Fruit fly (Drosophila melanogaster): ENCODE results near the gene Graf.

Gene Graf

DNA sequence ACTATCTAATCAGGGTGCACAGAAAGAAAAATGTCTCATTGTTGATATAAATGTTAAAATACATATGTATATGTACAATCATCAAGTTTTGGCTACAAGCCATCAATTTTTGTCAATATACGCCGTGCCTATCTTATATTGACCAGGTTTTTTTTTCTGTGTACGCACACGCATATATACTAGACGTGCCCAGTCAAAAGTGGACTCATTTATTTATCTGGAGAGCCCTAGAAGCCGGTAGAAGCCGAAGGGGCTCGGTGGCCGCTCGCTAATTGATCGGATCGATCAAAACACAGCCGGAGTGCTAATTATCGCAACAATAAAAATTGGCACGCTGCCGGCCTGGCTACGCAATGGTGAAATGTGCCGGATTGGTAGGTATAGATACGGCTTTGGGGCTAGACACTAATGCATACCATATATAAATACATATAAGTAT lies 20.2 kb downstream of the Graf start (continued):
- TF ChIP-seq CG10366 (GFP tag; IDR thresholded peaks at IDR 0.05) (peak; percentile 80), CG5245 (GFP tag; optimal IDR thresholded peaks at IDR 0.05) (peak; percentile 18), pita (GFP tag; optimal IDR thresholded peaks at IDR 0.05) (no peak), sqz (GFP tag; optimal IDR thresholded peaks at IDR 0.05) (no peak), CG14050 (GFP tag; IDR thresholded peaks at IDR 0.05) (peak; percentile 35; the same call in 1 of the 3 replicates), Spps (tag; optimal IDR thresholded peaks at IDR 0.05) (no peak), sr (GFP tag; IDR thresholded peaks at IDR 0.05) (no peak), CG14667 (GFP tag; IDR thresholded peaks at IDR 0.05) (peak; percentile 60), CG4707 (GFP tag; optimal IDR thresholded peaks at IDR 0.05) (peak; percentile 14), Scr (GFP tag; IDR thresholded peaks at IDR 0.05; ENCODE audit: partially characterized antibody) (no peak), row (GFP tag; IDR thresholded peaks at IDR 0.05) (peak; percentile 90), Oli (tag; optimal IDR thresholded peaks at IDR 0.05) (peak; percentile 75), Kr (GFP tag; optimal IDR thresholded peaks at IDR 0.05) (no peak), CG8944 (GFP tag; optimal IDR thresholded peaks at IDR 0.05) (peak; percentile 75), CG1233 (GFP tag; optimal IDR thresholded peaks at IDR 0.05) (peak; percentile 46), CG18619 (GFP tag; optimal IDR thresholded peaks at IDR 0.05) (peak; percentile 76), bigmax (GFP tag; optimal IDR thresholded peaks at IDR 0.05) (peak; percentile 21), bsh (GFP tag; optimal IDR thresholded peaks at IDR 0.05) (peak; percentile 5 to 66), pan (optimal IDR thresholded peaks at IDR 0.05) (no peak), pan (GFP tag; optimal IDR thresholded peaks at IDR 0.05 in 1 of 2, IDR thresholded peaks at IDR 0.05 in 1 of 2) (peak in 1 of 2 experiments; percentile 84), grn (GFP tag; optimal IDR thresholded peaks at IDR 0.05) (peak; percentile 35), Hsf (GFP tag; optimal IDR thresholded peaks at IDR 0.05) (peak; percentile 67), CG30403 (GFP tag; optimal IDR thresholded peaks at IDR 0.05) (peak; percentile 67), CG17912 (GFP tag; optimal IDR thresholded peaks at IDR 0.05) (no peak), CG6689 (GFP tag; IDR thresholded peaks at IDR 0.05) (peak; percentile 60), crc (GFP tag; optimal IDR thresholded peaks at IDR 0.05) (peak; percentile 22), h (optimal IDR thresholded peaks at IDR 0.05) (no peak), mld (GFP tag; IDR thresholded peaks at IDR 0.05; ENCODE audit: partially characterized antibody) (no peak), vvl (GFP tag; IDR thresholded peaks at IDR 0.05) (peak; percentile 84), tgo (GFP tag; IDR thresholded peaks at IDR 0.05) (peak; percentile 72), CG33213 (GFP tag; optimal IDR thresholded peaks at IDR 0.05) (peak; percentile 28), CG18476 (GFP tag; optimal IDR thresholded peaks at IDR 0.05) (no peak), D19B (GFP tag; optimal IDR thresholded peaks at IDR 0.05) (peak; percentile 66), danr (GFP tag; IDR thresholded peaks at IDR 0.05) (no peak), tap (tag; optimal IDR thresholded peaks at IDR 0.05) (no peak), emc (GFP tag; optimal IDR thresholded peaks at IDR 0.05) (peak; percentile 17), CG11695 (GFP tag; IDR thresholded peaks at IDR 0.05) (peak; percentile 68; the same call in 2 of the 3 replicates), Dref (GFP tag; IDR thresholded peaks at IDR 0.05) (no peak), fd64A (GFP tag; optimal IDR thresholded peaks at IDR 0.05) (no peak), HLH54F (GFP tag; optimal IDR thresholded peaks at IDR 0.05) (peak; percentile 62), tna (GFP tag; IDR thresholded peaks at IDR 0.05; ENCODE audit: partially characterized antibody) (no peak), Gug (GFP tag; IDR thresholded peaks at IDR 0.05) (peak; percentile 64; the same call in 3 of the 4 replicates), CG10959 (GFP tag; IDR thresholded peaks at IDR 0.05) (peak; percentile 46; the same call in 1 of the 2 replicates), klu (GFP tag; IDR thresholded peaks at IDR 0.05) (peak; percentile 33; the same call in 1 of the 2 replicates), zen2 (GFP tag; IDR thresholded peaks at IDR 0.05; ENCODE audit: partially characterized antibody) (no peak), CG3838 (GFP tag; optimal IDR thresholded peaks at IDR 0.05) (peak; percentile 6), Pdp1 (GFP tag; optimal IDR thresholded peaks at IDR 0.05) (peak; percentile 58 to 63), yki (optimal IDR thresholded peaks at IDR 0.05) (no peak), CG1647 (GFP tag; optimal IDR thresholded peaks at IDR 0.05) (no peak), Ets65A (GFP tag) (peak; percentile 60), CG2120 (GFP tag; optimal IDR thresholded peaks at IDR 0.05) (peak; percentile 91), CG1024 (GFP tag; IDR thresholded peaks at IDR 0.05) (0 out of 2 replicates have a peak, but pooled peaks have one; percentile 42)
